Fruit fly (Drosophila melanogaster): ENCODE results near the gene CycK.

DNA sequence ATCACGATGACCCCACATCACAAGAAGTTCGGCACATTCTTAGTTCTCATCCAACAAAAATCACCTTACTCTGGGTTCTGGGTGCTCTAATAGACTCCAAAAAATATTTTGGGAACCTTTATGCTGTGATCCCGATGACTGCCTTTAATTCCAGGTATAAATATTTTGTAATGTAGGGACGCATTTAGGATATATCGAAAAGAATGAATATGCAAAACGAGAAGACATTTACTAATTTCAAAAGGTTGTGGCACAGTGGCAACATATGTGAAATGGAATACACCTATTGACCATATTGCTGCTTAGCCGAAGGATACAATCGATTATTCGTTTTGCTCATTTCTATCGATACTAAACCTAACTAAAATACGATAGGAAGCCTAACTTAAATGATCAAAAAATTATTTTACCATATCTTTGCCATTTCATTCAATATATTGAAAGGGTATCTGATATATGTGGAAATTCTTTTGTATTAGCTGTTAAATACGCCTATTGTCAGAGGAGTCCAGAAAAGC, 9.0 kb downstream of the CycK start, which contains the start of gene CG3651:
- TF ChIP-seq pan (optimal IDR thresholded peaks at IDR 0.05) (no peak), CG8478 (optimal IDR thresholded peaks at IDR 0.05) (no peak), EcR (GFP tag; optimal IDR thresholded peaks at IDR 0.05) (no peak), psq (optimal IDR thresholded peaks at IDR 0.05) (no peak), usp (GFP tag; optimal IDR thresholded peaks at IDR 0.05) (no peak), Dll (optimal IDR thresholded peaks at IDR 0.05) (no peak)
